Worm (Caenorhabditis elegans) whole organism, young adult: ENCODE measurements around the gene nmt-1.

Source experiments
- B0019.2 ChIP-seq: fragments of 200-800 bp; sonication (Bioruptor generic); conservative IDR thresholded peaks from 2 replicates; pipeline ENCODE4 v1.3.6; 2022; ENCODE audit warnings: missing genetic modification reagents, missing genetic modification characterization, missing compliant biosample characterization
- C17E4.6 ChIP-seq: fragments of 200-800 bp; sonication (Bioruptor generic); IDR thresholded peaks from 2 replicates; pipeline ENCODE4 v1.3.6; 2022; ENCODE audit warnings: missing genetic modification reagents, missing genetic modification characterization, missing compliant biosample characterization
- F37B4.10 ChIP-seq: fragments of 200-800 bp; sonication (Bioruptor generic); IDR thresholded peaks from 2 replicates; pipeline ENCODE4 v1.3.6; 2022; ENCODE audit warnings: missing genetic modification characterization, missing compliant biosample characterization
- F55B11.4 ChIP-seq: sonication (generic microtip); optimal IDR thresholded peaks from 2 replicates; lab custom pipeline; 2016; ENCODE audit warnings: missing compliant biosample characterization, missing genetic modification characterization, borderline replicate concordance; ENCODE audit not compliant: insufficient read depth
- F57A8.1 ChIP-seq: fragments of 200-800 bp; sonication (Bioruptor generic); optimal IDR thresholded peaks from 2 replicates; lab custom pipeline; 2018; ENCODE audit warnings: mild to moderate bottlenecking, missing genetic modification characterization, moderate library complexity, missing compliant biosample characterization
- K11D2.4 ChIP-seq: fragments of 200-800 bp; sonication (Bioruptor generic); IDR thresholded peaks from 2 replicates; pipeline ENCODE4 v1.3.6; 2022; ENCODE audit warnings: missing genetic modification reagents, missing genetic modification characterization, missing compliant biosample characterization
- K12H6.12 ChIP-seq: fragments of 200-800 bp; sonication (Bioruptor generic); optimal IDR thresholded peaks from 2 replicates; lab custom pipeline; 2018; ENCODE audit warnings: mild to moderate bottlenecking, missing genetic modification characterization, missing compliant biosample characterization
- Y56A3A.18 ChIP-seq: fragments of 200-800 bp; sonication (Bioruptor generic); IDR thresholded peaks from 2 replicates; pipeline ENCODE4 v1.3.6; 2022; ENCODE audit warnings: missing genetic modification reagents, missing genetic modification characterization, missing compliant biosample characterization
- Y67H2A.10 ChIP-seq: fragments of 200-800 bp; sonication (Bioruptor generic); conservative IDR thresholded peaks from 2 replicates; pipeline ENCODE4 v1.3.6; 2022; ENCODE audit warnings: missing genetic modification reagents, missing genetic modification characterization, missing compliant biosample characterization
- ama-1 ChIP-seq, 3 experiments: fragments of 150-350 bp in 1 of 3; sonication (generic microtip) in 2 of 3; optimal IDR thresholded peaks; 2 replicates each; lab custom pipeline; 2014 to 2018; ENCODE audit warnings: missing biosample characterization in 2 of 3, missing genetic modification characterization in 2 of 3, missing genetic modification reagents in 2 of 3
- atf-7 ChIP-seq: sonication (generic microtip); optimal IDR thresholded peaks from 2 replicates; lab custom pipeline; 2017; ENCODE audit warnings: mild to moderate bottlenecking, missing genetic modification characterization, missing compliant biosample characterization
- attf-3 ChIP-seq: fragments of 200-800 bp; sonication (Bioruptor generic); conservative IDR thresholded peaks from 2 replicates; pipeline ENCODE4 v1.3.6; 2022; ENCODE audit warnings: missing genetic modification reagents, missing genetic modification characterization, missing compliant biosample characterization
- attf-5 ChIP-seq: fragments of 200-800 bp; sonication (Bioruptor generic); optimal IDR thresholded peaks from 2 replicates; lab custom pipeline; 2018; ENCODE audit warnings: mild to moderate bottlenecking, missing genetic modification characterization, missing compliant biosample characterization
- ceh-40 ChIP-seq: fragments of 200-800 bp; sonication (Bioruptor generic); IDR thresholded peaks from 2 replicates; pipeline ENCODE4 v1.3.6; 2022; ENCODE audit warnings: missing genetic modification characterization, missing compliant biosample characterization
- ceh-91 ChIP-seq: fragments of 200-800 bp; sonication (Bioruptor generic); IDR thresholded peaks from 2 replicates; pipeline ENCODE4 v1.3.6; 2022; ENCODE audit warnings: missing genetic modification reagents, missing genetic modification characterization, missing compliant biosample characterization
- dpff-1 ChIP-seq: sonication (generic microtip); optimal IDR thresholded peaks from 2 replicates; lab custom pipeline; 2017; ENCODE audit warnings: mild to moderate bottlenecking, missing genetic modification characterization, missing compliant biosample characterization
- dpl-1 ChIP-seq: fragments of 150-350 bp; optimal IDR thresholded peaks from 2 replicates; lab custom pipeline; 2014; ENCODE audit warnings: missing biosample characterization, missing genetic modification reagents, missing genetic modification characterization
- ekl-4 ChIP-seq: fragments of 200-800 bp; sonication (Bioruptor generic); IDR thresholded peaks from 2 replicates; pipeline ENCODE4 v1.3.6; 2022; ENCODE audit warnings: missing genetic modification reagents, missing genetic modification characterization, missing compliant biosample characterization
- ets-4 ChIP-seq: fragments of 200-800 bp; sonication (Bioruptor generic); optimal IDR thresholded peaks from 2 replicates; lab custom pipeline; 2018; ENCODE audit warnings: mild to moderate bottlenecking, missing genetic modification characterization, missing compliant biosample characterization
- hlh-12 ChIP-seq: sonication (generic microtip); optimal IDR thresholded peaks from 2 replicates; lab custom pipeline; 2016; ENCODE audit warnings: missing genetic modification characterization, missing compliant biosample characterization
- hmg-1.2 ChIP-seq: fragments of 200-800 bp; sonication (Bioruptor generic); IDR thresholded peaks from 2 replicates; pipeline ENCODE4 v1.3.6; 2022; ENCODE audit warnings: missing genetic modification reagents, missing genetic modification characterization, missing compliant biosample characterization
- lag-1 ChIP-seq: fragments of 200-800 bp; sonication (Bioruptor generic); IDR thresholded peaks from 2 replicates; pipeline ENCODE4 v1.3.6; 2022; ENCODE audit warnings: missing genetic modification reagents, missing genetic modification characterization, missing compliant biosample characterization
- lin-26 ChIP-seq: fragments of 200-800 bp; sonication (Bioruptor generic); IDR thresholded peaks from 2 replicates; pipeline ENCODE4 v1.3.6; 2022; ENCODE audit warnings: missing genetic modification reagents, missing genetic modification characterization, missing compliant biosample characterization
- lin-40 ChIP-seq: sonication (generic microtip); optimal IDR thresholded peaks from 2 replicates; lab custom pipeline; 2016; ENCODE audit warnings: missing genetic modification characterization, mild to moderate bottlenecking, missing compliant biosample characterization, missing genotype, missing genetic modification reagents
- lsy-27 ChIP-seq: sonication (generic microtip); optimal IDR thresholded peaks from 2 replicates; lab custom pipeline; 2017; ENCODE audit warnings: missing genetic modification characterization, mild to moderate bottlenecking, missing compliant biosample characterization, antibody characterized with exemption, missing genotype, borderline replicate concordance; ENCODE audit not compliant: insufficient read depth
- madf-6 ChIP-seq: fragments of 200-800 bp; sonication (Bioruptor generic); IDR thresholded peaks from 2 replicates; pipeline ENCODE4 v1.3.6; 2022; ENCODE audit warnings: missing genetic modification reagents, missing genetic modification characterization, missing compliant biosample characterization
- mes-4 ChIP-seq: sonication (generic microtip); optimal IDR thresholded peaks from 2 replicates; lab custom pipeline; 2016; ENCODE audit warnings: missing genotype, missing genetic modification characterization, missing compliant biosample characterization
- nfya-1 ChIP-seq: sonication (generic microtip); optimal IDR thresholded peaks from 2 replicates; lab custom pipeline; 2017; ENCODE audit warnings: antibody characterized with exemption, missing compliant biosample characterization, missing genetic modification characterization, borderline replicate concordance; ENCODE audit not compliant: insufficient read depth
- nhr-80 ChIP-seq: sonication (generic microtip); optimal IDR thresholded peaks from 2 replicates; lab custom pipeline; 2016; ENCODE audit warnings: missing genetic modification characterization, missing compliant biosample characterization
- ztf-26 ChIP-seq: sonication (generic microtip); optimal IDR thresholded peaks from 2 replicates; lab custom pipeline; 2017; ENCODE audit warnings: missing genetic modification characterization, missing compliant biosample characterization
- ztf-3 ChIP-seq: fragments of 200-800 bp; sonication (Bioruptor generic); optimal IDR thresholded peaks from 2 replicates; lab custom pipeline; 2018; ENCODE audit warnings: mild to moderate bottlenecking, missing genetic modification characterization, missing compliant biosample characterization

Gene nmt-1

ce11 chrIII:6148684-6149083 is 32.6 kb upstream of the nmt-1 start (continued):
- TF ChIP-seq dpff-1 (peak; percentile 43), ceh-40 (no peak), K12H6.12 (tag; lab: Kevin White, UChicago) (no peak), K11D2.4 (GFP tag; lab: Robert Waterston, UW) (no peak)

DNA sequence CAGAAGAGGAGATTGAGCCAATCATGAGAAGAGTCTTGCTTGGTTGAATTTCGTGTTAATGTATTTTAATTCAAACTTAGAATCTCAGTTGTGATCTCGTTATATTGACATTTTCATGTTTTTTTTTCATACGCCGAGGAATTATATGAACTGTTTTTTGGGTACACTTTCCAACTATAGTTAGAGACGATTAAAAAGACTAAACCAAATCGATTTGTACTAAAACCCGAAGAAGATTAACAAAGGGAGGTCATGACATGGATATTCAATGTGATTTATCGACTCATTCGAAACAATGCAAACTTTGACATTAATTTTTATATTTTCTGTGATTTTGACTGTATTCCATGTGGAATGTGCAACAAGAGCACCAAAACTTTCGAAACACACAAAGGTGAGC is 31.8 kb upstream of the nmt-1 start, which contains the start of gene Y42G9A.2:
Gene Y42G9A.2 (plus strand): TSS at position 284 of the 400 bp plus-strand sequence.
- no peak for TF ChIP-seq Y67H2A.10 (GFP tag; lab: Robert Waterston, UW)
- no peak for TF ChIP-seq mes-4 (tag; lab: Kevin White, UChicago)
- TF ChIP-seq attf-3, result no peak
- no peak for TF ChIP-seq lag-1 (GFP tag; lab: Robert Waterston, UW)
- TF ChIP-seq ekl-4 (GFP tag; lab: Robert Waterston, UW), result 0 out of 2 replicates have a peak, but pooled peaks have one; percentile 1
- TF ChIP-seq ceh-91 (GFP tag; lab: Robert Waterston, UW), result no peak
- no peak for TF ChIP-seq lin-40 (tag; lab: Kevin White, UChicago)

DNA sequence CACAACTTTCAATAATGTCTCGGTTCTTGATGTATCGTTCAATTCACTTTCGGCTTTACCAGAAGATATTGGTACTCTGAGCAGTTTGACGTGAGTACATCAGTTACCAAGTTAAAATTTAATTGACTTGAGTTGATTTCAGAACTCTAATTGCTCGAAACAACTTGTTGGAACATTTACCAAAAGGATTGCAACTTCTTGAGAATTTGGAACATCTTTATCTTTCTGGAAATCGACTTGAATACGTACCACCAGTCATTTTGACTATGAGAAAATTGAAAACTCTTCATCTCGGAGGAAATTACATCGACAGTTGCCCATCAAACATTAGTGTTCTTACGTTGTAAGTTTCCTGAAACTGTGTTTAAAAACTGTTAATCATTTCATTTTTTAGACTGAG is 30.7 kb upstream of the nmt-1 start:
- TF ChIP-seq lin-26 (GFP tag; lab: Robert Waterston, UW) (no peak), F55B11.4 (tag; lab: Kevin White, UChicago) (no peak), hlh-12 (tag; lab: Kevin White, UChicago) (no peak), F37B4.10 (GFP tag; lab: Robert Waterston, UW) (no peak), B0019.2 (no peak), mes-4 (tag; lab: Kevin White, UChicago) (no peak), madf-6 (GFP tag; lab: Robert Waterston, UW) (no peak), atf-7 (tag; lab: Kevin White, UChicago) (no peak), F57A8.1 (no peak), ekl-4 (GFP tag; lab: Robert Waterston, UW) (no peak), C17E4.6 (GFP tag; lab: Robert Waterston, UW) (no peak)
- TF ChIP-seq, all 124 proteins: peak for 0

- TF ChIP-seq nhr-80 (tag; lab: Kevin White, UChicago) (peak; percentile 28), ztf-3 (GFP tag; lab: Kevin White, UChicago) (no peak)
Observed at ce11 chrIII:6145896-6146295, 29.8 kb upstream of the nmt-1 start, which contains the start of gene Y42G9A.3. Gene Y42G9A.3 (plus strand): TSS chrIII:6146258.

DNA sequence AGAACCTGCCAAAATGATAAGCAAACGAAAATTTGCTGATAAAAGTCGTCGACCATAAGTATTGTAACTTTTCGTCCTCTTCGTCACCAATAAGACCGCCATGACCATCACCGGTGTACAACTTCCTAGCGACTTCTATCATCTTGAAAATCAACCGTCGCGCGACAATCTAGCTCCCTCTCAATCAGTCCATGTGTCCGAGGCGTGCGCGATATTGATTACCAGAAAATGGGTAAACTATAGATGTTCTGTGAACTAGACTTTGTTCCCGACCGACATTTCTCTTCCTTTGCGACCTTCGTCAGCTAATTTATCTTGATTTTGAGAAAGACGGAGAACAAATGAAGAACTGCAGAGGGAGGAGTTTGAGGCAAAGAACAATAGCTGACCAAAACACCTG is 29.2 kb upstream of the nmt-1 start:
- TF ChIP-seq ztf-26, result peak; percentile 54
- no peak for TF ChIP-seq dpl-1
- TF ChIP-seq nhr-80 (tag; lab: Kevin White, UChicago), result peak; percentile 35
- no peak for TF ChIP-seq nfya-1 (tag; lab: Kevin White, UChicago)

DNA sequence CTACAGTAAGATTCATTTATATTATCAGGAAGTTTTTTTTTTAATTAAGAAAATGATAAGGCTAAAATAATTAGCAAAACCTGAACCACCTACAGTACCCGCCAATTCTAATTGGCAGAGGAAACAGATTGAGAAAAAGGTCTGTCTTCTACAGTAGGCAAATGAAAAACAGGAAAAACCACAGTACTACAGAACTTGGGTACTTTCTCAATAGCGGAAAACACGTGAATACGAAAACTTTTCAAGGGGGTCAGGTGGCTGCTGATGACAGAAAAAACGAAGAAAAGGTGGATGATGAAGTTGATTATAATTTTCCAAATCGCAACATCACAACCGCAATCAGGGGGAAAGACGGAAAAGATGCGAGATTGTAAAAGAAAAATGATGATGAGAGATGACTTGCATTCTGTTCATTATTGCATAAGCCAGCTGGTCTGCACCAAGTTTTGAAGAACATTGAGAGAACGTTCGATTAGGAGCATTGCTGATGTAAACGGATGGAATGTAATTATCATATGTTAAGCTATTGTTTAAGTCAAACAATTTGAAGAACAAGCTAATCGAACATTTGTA is 28.3 kb upstream of the nmt-1 start:
- TF ChIP-seq ztf-26, result peak; percentile 14
- no peak for TF ChIP-seq hmg-1.2 (GFP tag; lab: Robert Waterston, UW)
- TF ChIP-seq attf-5 (GFP tag; lab: Kevin White, UChicago), result no peak
- TF ChIP-seq lsy-27 (tag; lab: Kevin White, UChicago), result no peak
- no peak for TF ChIP-seq Y56A3A.18 (GFP tag; lab: Robert Waterston, UW)
- no peak for TF ChIP-seq ama-1 (optimal IDR thresholded peaks at IDR 0.05; lab: Kevin White, UChicago)
- no peak for TF ChIP-seq ama-1 (GFP tag; optimal IDR thresholded peaks at IDR 0.05; lab: Kevin White, UChicago)
- TF ChIP-seq ets-4 (GFP tag; lab: Kevin White, UChicago), result no peak
